Fruit fly (Drosophila melanogaster) whole organism, pupa: ENCODE measurements around the gene CG7695.

Experiments
- CG10348 ChIP-seq: fragments of 200-800 bp; sonication (Bioruptor generic); IDR thresholded peaks from 2 replicates; pipeline ENCODE4 v1.3.6; 2022; ENCODE audit warnings: missing biosample characterization, missing genetic modification characterization
- CG12605 ChIP-seq: fragments of 200-800 bp; sonication (Bioruptor generic); IDR thresholded peaks from 2 replicates; pipeline ENCODE4 v1.3.6; 2022; ENCODE audit warnings: missing biosample characterization, missing genetic modification characterization
- CG13204 ChIP-seq: fragments of 200-800 bp; sonication (Bioruptor generic); optimal IDR thresholded peaks from 2 replicates; lab custom pipeline; 2018; ENCODE audit warnings: missing biosample characterization, mild to moderate bottlenecking, missing genetic modification characterization, moderate library complexity
- CG14655 ChIP-seq: fragments of 200-800 bp; sonication (Bioruptor generic); optimal IDR thresholded peaks from 3 replicates; lab custom pipeline; 2017; ENCODE audit warnings: mild to moderate bottlenecking, missing biosample characterization, missing genetic modification reagents, missing genetic modification characterization
- CG15710 ChIP-seq: fragments of 200-800 bp; sonication (Bioruptor generic); optimal IDR thresholded peaks from 2 replicates; lab custom pipeline; 2018; ENCODE audit warnings: missing biosample characterization, mild to moderate bottlenecking, missing genetic modification characterization, moderate library complexity
- CG17806 ChIP-seq: fragments of 200-800 bp; sonication (Bioruptor generic); optimal IDR thresholded peaks from 2 replicates; lab custom pipeline; 2018; ENCODE audit warnings: missing biosample characterization, mild to moderate bottlenecking, missing genetic modification characterization, moderate library complexity
- CG32121 ChIP-seq: fragments of 200-800 bp; sonication (Bioruptor generic); IDR thresholded peaks from 2 replicates; pipeline ENCODE4 v1.3.6; 2022; ENCODE audit warnings: missing biosample characterization, missing genetic modification characterization
- CG34367 ChIP-seq: fragments of 200-800 bp; sonication (Bioruptor generic); optimal IDR thresholded peaks from 2 replicates; lab custom pipeline; 2018; ENCODE audit warnings: missing biosample characterization, mild to moderate bottlenecking, missing genetic modification characterization
- CG4496 ChIP-seq: fragments of 200-800 bp; sonication (Bioruptor generic); IDR thresholded peaks from 3 replicates; pipeline ENCODE4 v1.3.6; 2022; ENCODE audit warnings: missing biosample characterization, missing genetic modification characterization
- CG8159 ChIP-seq: fragments of 200-800 bp; sonication (Bioruptor generic); optimal IDR thresholded peaks from 3 replicates; lab custom pipeline; 2018; ENCODE audit warnings: missing biosample characterization, mild to moderate bottlenecking, missing genetic modification characterization, moderate library complexity
- CG8301 ChIP-seq: fragments of 200-800 bp; sonication (Bioruptor generic); optimal IDR thresholded peaks from 2 replicates; lab custom pipeline; 2018; ENCODE audit warnings: missing biosample characterization, mild to moderate bottlenecking, missing genetic modification characterization
- CG9948 ChIP-seq: fragments of 200-800 bp; sonication (Bioruptor generic); optimal IDR thresholded peaks from 2 replicates; lab custom pipeline; 2018; ENCODE audit warnings: missing biosample characterization, mild to moderate bottlenecking, missing genetic modification characterization, moderate library complexity
- D1 ChIP-seq: fragments of 200-800 bp; sonication (Bioruptor generic); optimal IDR thresholded peaks from 2 replicates; lab custom pipeline; 2018; ENCODE audit warnings: missing biosample characterization, mild to moderate bottlenecking, missing genetic modification characterization, moderate library complexity
- EcR ChIP-seq: fragments of 200-800 bp; sonication (Bioruptor generic); optimal IDR thresholded peaks from 3 replicates; lab custom pipeline; 2019; ENCODE audit warnings: missing biosample characterization, missing genetic modification characterization, mild to moderate bottlenecking, moderate library complexity, missing genetic modification reagents
- Ets98B ChIP-seq: fragments of 200-800 bp; sonication (Bioruptor generic); IDR thresholded peaks from 2 replicates; pipeline ENCODE4 v1.3.6; 2022; ENCODE audit warnings: missing biosample characterization, missing genetic modification characterization
- Pif1A ChIP-seq: fragments of 200-800 bp; sonication (Bioruptor generic); optimal IDR thresholded peaks from 3 replicates; lab custom pipeline; 2016; ENCODE audit warnings: missing biosample characterization, missing genetic modification characterization
- Pif1B ChIP-seq: fragments of 200-800 bp; sonication (Bioruptor generic); optimal IDR thresholded peaks from 3 replicates; lab custom pipeline; 2016; ENCODE audit warnings: missing biosample characterization, missing genetic modification characterization
- Snoo ChIP-seq: fragments of 200-800 bp; sonication (Bioruptor generic); optimal IDR thresholded peaks from 3 replicates; lab custom pipeline; 2017; ENCODE audit warnings: missing biosample characterization, mild to moderate bottlenecking, missing genetic modification characterization, inconsistent platforms
- fd96Ca ChIP-seq: fragments of 200-800 bp; sonication (Bioruptor generic); IDR thresholded peaks from 3 replicates; pipeline ENCODE4 v1.3.6; 2022; ENCODE audit warnings: missing biosample characterization, missing genetic modification characterization
- gl ChIP-seq: fragments of 200-800 bp; sonication (Bioruptor generic); optimal IDR thresholded peaks from 2 replicates; lab custom pipeline; 2018; ENCODE audit warnings: missing biosample characterization, mild to moderate bottlenecking, missing genetic modification characterization
- rn ChIP-seq: fragments of 200-800 bp; sonication (Bioruptor generic); IDR thresholded peaks from 2 replicates; pipeline ENCODE4 v1.3.6; 2022; ENCODE audit warnings: missing biosample characterization, missing genetic modification characterization

Gene CG7695

DNA sequence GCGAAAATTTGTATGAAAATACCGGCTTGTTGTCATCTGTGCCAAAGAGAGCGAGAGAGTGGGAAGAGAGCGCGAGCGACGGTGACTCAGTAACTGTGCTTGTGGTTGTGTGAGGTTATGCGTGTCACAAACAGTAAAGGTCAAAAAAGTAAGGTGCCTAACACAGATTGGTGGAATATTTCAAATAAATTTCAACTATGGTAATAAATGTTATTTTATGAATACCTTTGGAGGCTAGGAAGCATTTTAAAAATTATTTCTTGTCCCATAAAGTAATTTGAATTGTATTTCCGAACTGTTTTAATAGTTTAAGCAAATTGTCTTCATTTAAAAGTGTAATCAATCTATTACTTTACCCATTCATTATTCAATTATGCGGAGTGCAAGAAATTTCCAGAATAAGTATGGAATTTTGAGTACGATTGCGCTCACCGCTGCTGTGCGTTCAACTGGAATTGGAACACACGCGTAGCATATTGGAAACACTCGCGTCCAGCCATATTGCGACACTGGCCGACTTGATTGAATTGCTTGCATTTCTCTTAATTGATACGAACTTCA lies 43.5 kb downstream of the CG7695 start:
- TF ChIP-seq rn (GFP tag; lab: Robert Waterston, UW) (peak; percentile 87), CG9948 (tag; lab: Kevin White, UChicago) (peak; percentile 96), CG15710 (tag; lab: Kevin White, UChicago) (peak; percentile 97), Ets98B (peak; percentile 86), Pif1B (GFP tag; lab: Kevin White, UChicago) (peak; percentile 92), CG13204 (GFP tag; lab: Kevin White, UChicago) (peak; percentile 87), EcR (peak; percentile 82), gl (tag; lab: Kevin White, UChicago) (peak; percentile 85), CG32121 (GFP tag; lab: Robert Waterston, UW) (peak; percentile 94), CG10348 (GFP tag; lab: Robert Waterston, UW) (peak; percentile 75), fd96Ca (GFP tag; lab: Robert Waterston, UW) (peak; percentile 80; the same call in 2 of the 3 replicates), Snoo (tag; lab: Kevin White, UChicago) (peak; percentile 93), CG12605 (GFP tag; lab: Robert Waterston, UW) (peak; percentile 80), CG17806 (tag; lab: Kevin White, UChicago) (peak; percentile 93), Pif1A (peak; percentile 95), CG14655 (peak; percentile 97), CG4496 (GFP tag; lab: Robert Waterston, UW) (peak; percentile 89), CG8301 (tag; lab: Kevin White, UChicago) (peak; percentile 96), D1 (tag; lab: Kevin White, UChicago) (peak; percentile 91), CG8159 (tag; lab: Kevin White, UChicago) (peak; percentile 96), CG34367 (peak; percentile 95)
- TF ChIP-seq, all 21 proteins: peak for 21

DNA sequence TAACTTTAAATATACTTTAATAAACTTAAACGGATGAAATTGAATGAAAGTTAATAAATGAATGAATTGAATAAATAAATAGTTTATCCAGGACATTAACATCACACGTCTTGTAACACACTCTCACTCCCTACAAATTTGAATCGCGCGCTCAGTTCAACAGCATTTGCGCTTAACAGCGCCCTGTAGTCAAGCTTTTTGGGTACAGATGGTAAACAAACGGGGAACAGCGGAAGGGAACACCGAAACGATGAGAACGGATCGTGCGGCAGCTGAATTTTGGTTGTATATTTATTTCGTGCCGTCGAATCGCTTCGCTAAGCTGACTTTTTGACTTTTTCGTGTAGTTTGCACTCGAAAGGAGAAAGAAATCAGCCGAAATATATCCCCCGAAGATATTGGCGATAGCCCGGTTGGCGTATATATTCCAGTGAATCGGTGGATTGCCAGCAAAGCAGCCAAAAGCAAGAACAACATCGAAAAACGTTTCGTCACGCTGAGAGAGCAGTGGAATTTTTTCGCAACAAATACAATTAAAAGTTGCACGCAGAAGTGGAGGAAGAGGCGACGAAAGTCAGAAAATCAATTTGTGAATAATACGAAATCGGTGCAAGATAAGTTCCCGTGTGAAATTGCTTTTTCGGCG lies 44.3 kb downstream of the CG7695 start, which contains the start of the genes CG7694 and fray:
TSS of gene CG7694 (plus strand) at position 247 of the 646 bp plus-strand sequence.
TSS of gene fray (plus strand) at position 247 of the 646 bp plus-strand sequence.
- TF ChIP-seq D1 (tag; lab: Kevin White, UChicago) (no peak), CG8301 (tag; lab: Kevin White, UChicago) (no peak), fd96Ca (GFP tag; lab: Robert Waterston, UW) (no peak), Ets98B (no peak), CG10348 (GFP tag; lab: Robert Waterston, UW) (no peak)

DNA sequence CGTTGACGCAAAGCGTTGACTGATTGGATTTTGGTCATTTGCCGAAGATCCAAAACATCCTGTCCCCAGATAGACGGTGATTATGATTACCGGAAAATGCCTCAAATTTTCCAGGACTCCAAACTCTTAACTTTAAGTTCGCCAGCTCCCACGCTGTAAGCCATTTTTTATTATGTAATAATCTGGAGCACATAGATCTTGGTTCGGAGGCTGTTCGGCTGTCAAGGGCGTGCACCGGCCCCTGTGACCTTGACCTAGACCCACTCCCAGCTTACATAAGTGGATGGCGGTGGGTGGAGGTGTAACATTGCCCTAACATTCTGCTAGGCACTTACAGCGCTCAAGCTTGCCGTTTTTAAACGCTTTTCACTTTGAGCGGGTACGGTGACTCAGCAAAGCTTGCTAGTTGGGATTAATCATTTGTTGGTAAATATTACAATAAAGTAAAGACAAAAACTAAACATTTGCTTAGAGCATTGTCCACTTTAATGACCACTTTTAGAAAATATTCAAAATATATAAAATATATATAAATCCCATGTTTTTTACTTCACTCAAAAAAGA lies 45.0 kb downstream of the CG7695 start:
- TF ChIP-seq CG32121 (GFP tag; lab: Robert Waterston, UW) = no peak
- no peak for TF ChIP-seq CG15710 (tag; lab: Kevin White, UChicago)
- TF ChIP-seq CG8159 (tag; lab: Kevin White, UChicago) = no peak
- TF ChIP-seq CG10348 (GFP tag; lab: Robert Waterston, UW) = no peak
- no peak for TF ChIP-seq rn (GFP tag; lab: Robert Waterston, UW)
- no peak for TF ChIP-seq CG17806 (tag; lab: Kevin White, UChicago)
- TF ChIP-seq Snoo (tag; lab: Kevin White, UChicago) = no peak
- TF ChIP-seq EcR = no peak
- TF ChIP-seq CG14655 = no peak
- no peak for TF ChIP-seq CG12605 (GFP tag; lab: Robert Waterston, UW)
